Fruit fly (Drosophila melanogaster): Measurements from ENCODE around the gene Hsp26.
A peak's percentile ranks its signal among the peaks of the same experiment; 100 is the strongest.

Gene Hsp26

dm6 chr3L:9377198-9378035 is at the start of gene Hsp26:
Gene Hsp26 (minus strand): TSS chr3L:9377427.
- TF ChIP-seq h (GFP tag; optimal IDR thresholded peaks at IDR 0.05) (peak; percentile 97), Hr83 (GFP tag; optimal IDR thresholded peaks at IDR 0.05; ENCODE audit: poor library complexity, severe bottlenecking) (peak; percentile 6), ey (GFP tag; optimal IDR thresholded peaks at IDR 0.05) (peak; percentile 96), pan (optimal IDR thresholded peaks at IDR 0.05) (no peak), OdsH (GFP tag; optimal IDR thresholded peaks at IDR 0.05) (peak; percentile 96), N (GFP tag; optimal IDR thresholded peaks at IDR 0.05) (no peak), Dfd (GFP tag; optimal IDR thresholded peaks at IDR 0.05) (no peak), Abd-B (GFP tag; optimal IDR thresholded peaks at IDR 0.05) (no peak), foxo (GFP tag; optimal IDR thresholded peaks at IDR 0.05) (peak; percentile 52 to 94), Myc (optimal IDR thresholded peaks at IDR 0.05) (no peak), GATAd (GFP tag; optimal IDR thresholded peaks at IDR 0.05) (no peak), dl (GFP tag; optimal IDR thresholded peaks at IDR 0.05; ENCODE audit: insufficient read depth in 1 of 2, partially characterized antibody in 2 of 2) (peak; percentile 23 to 25), woc (GFP tag; optimal IDR thresholded peaks at IDR 0.05) (peak; percentile 92), Rel (GFP tag; optimal IDR thresholded peaks at IDR 0.05) (peak; percentile 0), Rel (tag; optimal IDR thresholded peaks at IDR 0.05) (peak; percentile 52), Dif (GFP tag; optimal IDR thresholded peaks at IDR 0.05; ENCODE audit: partially characterized antibody) (peak; percentile 66), Vsx2 (GFP tag; optimal IDR thresholded peaks at IDR 0.05; ENCODE audit: partially characterized antibody) (peak; percentile 67), brk (GFP tag; optimal IDR thresholded peaks at IDR 0.05) (peak; percentile 97), rgr (GFP tag; optimal IDR thresholded peaks at IDR 0.05) (peak; percentile 96), jim (GFP tag; optimal IDR thresholded peaks at IDR 0.05) (peak; percentile 79), Hnf4 (GFP tag; optimal IDR thresholded peaks at IDR 0.05) (peak; percentile 93), usp (GFP tag; optimal IDR thresholded peaks at IDR 0.05) (no peak), Jra (GFP tag; optimal IDR thresholded peaks at IDR 0.05) (peak; percentile 87), Sp1 (GFP tag; optimal IDR thresholded peaks at IDR 0.05) (peak; percentile 89), tai (GFP tag; optimal IDR thresholded peaks at IDR 0.05) (no peak), dmrt93B (GFP tag; optimal IDR thresholded peaks at IDR 0.05) (peak; percentile 60), HLH106 (tag; optimal IDR thresholded peaks at IDR 0.05) (peak; percentile 84), lola (GFP tag; optimal IDR thresholded peaks at IDR 0.05) (no peak), br (GFP tag; optimal IDR thresholded peaks at IDR 0.05) (peak; percentile 95), CG32264 (GFP tag; optimal IDR thresholded peaks at IDR 0.05) (peak; percentile 86), Mio (GFP tag; optimal IDR thresholded peaks at IDR 0.05) (peak; percentile 30), CrebA (GFP tag; optimal IDR thresholded peaks at IDR 0.05; ENCODE audit: borderline replicate concordance) (no peak), psq (GFP tag; optimal IDR thresholded peaks at IDR 0.05) (peak; percentile 94), Hr78 (GFP tag; optimal IDR thresholded peaks at IDR 0.05) (no peak), sage (GFP tag; optimal IDR thresholded peaks at IDR 0.05) (peak; percentile 89), sv (GFP tag; optimal IDR thresholded peaks at IDR 0.05) (peak; percentile 75), fru (GFP tag; optimal IDR thresholded peaks at IDR 0.05) (peak; percentile 95), CG9705 (GFP tag; optimal IDR thresholded peaks at IDR 0.05) (no peak), dsf (GFP tag; optimal IDR thresholded peaks at IDR 0.05; ENCODE audit: borderline replicate concordance) (peak; percentile 59)

dm6 chr3L:9426656-9427294 is 49.5 kb upstream of the Hsp26 start, which contains the start of the genes Atat and Shc:
Gene Atat (minus strand): TSS chr3L:9426758.
Gene Shc (plus strand): TSS chr3L:9427010.
- TF ChIP-seq Mio (GFP tag; optimal IDR thresholded peaks at IDR 0.05) (peak; percentile 94), jim (GFP tag; optimal IDR thresholded peaks at IDR 0.05) (peak; percentile 94), brk (GFP tag; optimal IDR thresholded peaks at IDR 0.05) (peak; percentile 93), Hnf4 (GFP tag; optimal IDR thresholded peaks at IDR 0.05) (peak; percentile 99), Hr78 (GFP tag; optimal IDR thresholded peaks at IDR 0.05) (no peak), Dfd (GFP tag; optimal IDR thresholded peaks at IDR 0.05) (peak; percentile 97), sv (GFP tag; optimal IDR thresholded peaks at IDR 0.05) (peak; percentile 99), Sp1 (GFP tag; optimal IDR thresholded peaks at IDR 0.05) (peak; percentile 98), Vsx2 (GFP tag; optimal IDR thresholded peaks at IDR 0.05; ENCODE audit: partially characterized antibody) (no peak), psq (GFP tag; optimal IDR thresholded peaks at IDR 0.05) (peak; percentile 97), dsf (GFP tag; optimal IDR thresholded peaks at IDR 0.05; ENCODE audit: borderline replicate concordance) (peak; percentile 97), dmrt93B (GFP tag; optimal IDR thresholded peaks at IDR 0.05) (peak; percentile 100), pan (optimal IDR thresholded peaks at IDR 0.05) (no peak), woc (GFP tag; optimal IDR thresholded peaks at IDR 0.05) (peak; percentile 99), Jra (GFP tag; optimal IDR thresholded peaks at IDR 0.05) (peak; percentile 98), CG32264 (GFP tag; optimal IDR thresholded peaks at IDR 0.05) (peak; percentile 97), tai (GFP tag; optimal IDR thresholded peaks at IDR 0.05) (peak; percentile 99), Hr83 (GFP tag; optimal IDR thresholded peaks at IDR 0.05; ENCODE audit: poor library complexity, severe bottlenecking) (peak; percentile 98), CG9705 (GFP tag; optimal IDR thresholded peaks at IDR 0.05) (peak; percentile 99), Rel (GFP tag; optimal IDR thresholded peaks at IDR 0.05) (peak; percentile 50), Rel (tag; optimal IDR thresholded peaks at IDR 0.05) (peak; percentile 91), HLH106 (tag; optimal IDR thresholded peaks at IDR 0.05) (peak; percentile 99), br (GFP tag; optimal IDR thresholded peaks at IDR 0.05) (peak; percentile 99), N (GFP tag; optimal IDR thresholded peaks at IDR 0.05) (no peak), Myc (optimal IDR thresholded peaks at IDR 0.05) (peak; percentile 20), sage (GFP tag; optimal IDR thresholded peaks at IDR 0.05) (peak; percentile 91), fru (GFP tag; optimal IDR thresholded peaks at IDR 0.05) (peak; percentile 99), Abd-B (GFP tag; optimal IDR thresholded peaks at IDR 0.05) (no peak), CrebA (GFP tag; optimal IDR thresholded peaks at IDR 0.05; ENCODE audit: borderline replicate concordance) (no peak), Dif (GFP tag; optimal IDR thresholded peaks at IDR 0.05; ENCODE audit: partially characterized antibody) (no peak), usp (GFP tag; optimal IDR thresholded peaks at IDR 0.05) (peak; percentile 11), h (GFP tag; optimal IDR thresholded peaks at IDR 0.05) (peak; percentile 99), lola (GFP tag; optimal IDR thresholded peaks at IDR 0.05) (no peak), dl (GFP tag; optimal IDR thresholded peaks at IDR 0.05; ENCODE audit: insufficient read depth in 1 of 2, partially characterized antibody in 2 of 2) (no peak), rgr (GFP tag; optimal IDR thresholded peaks at IDR 0.05) (peak; percentile 99), GATAd (GFP tag; optimal IDR thresholded peaks at IDR 0.05) (peak; percentile 97), ey (GFP tag; optimal IDR thresholded peaks at IDR 0.05) (peak; percentile 99)
